Fruit fly (Drosophila melanogaster): Measurements from ENCODE around the gene CG2701.

The CG2701 gene

dm6 chrX:2757400-2757799 lies 37.3 kb upstream of the CG2701 start (continued):
- TF ChIP-seq HLH3B (GFP tag; IDR thresholded peaks at IDR 0.05) (peak; percentile 56), CG32532 (GFP tag; IDR thresholded peaks at IDR 0.05) (0 out of 2 replicates have a peak, but pooled peaks have one; percentile 12), Gsc (GFP tag; IDR thresholded peaks at IDR 0.05) (no peak), lab (GFP tag; optimal IDR thresholded peaks at IDR 0.05) (peak; percentile 35), Doc3 (GFP tag; IDR thresholded peaks at IDR 0.05; ENCODE audit: partially characterized antibody) (no peak), NK7.1 (GFP tag; optimal IDR thresholded peaks at IDR 0.05) (no peak), Tbp (GFP tag; optimal IDR thresholded peaks at IDR 0.05) (no peak), Bteb2 (GFP tag; optimal IDR thresholded peaks at IDR 0.05) (no peak), chif (GFP tag; optimal IDR thresholded peaks at IDR 0.05) (peak in 1 of 2 experiments; percentile 5), CG10321 (GFP tag; IDR thresholded peaks at IDR 0.05) (no peak), Atf-2 (GFP tag; optimal IDR thresholded peaks at IDR 0.05) (no peak), CG6689 (GFP tag; IDR thresholded peaks at IDR 0.05) (no peak), CG10147 (GFP tag; optimal IDR thresholded peaks at IDR 0.05) (no peak), CG7786 (GFP tag; optimal IDR thresholded peaks at IDR 0.05) (peak; percentile 1), GATAe (GFP tag; conservative IDR thresholded peaks at IDR 0.05) (no peak), CG15011 (GFP tag; optimal IDR thresholded peaks at IDR 0.05) (no peak), Dip2 (GFP tag; IDR thresholded peaks at IDR 0.05) (no peak), pfk (GFP tag; optimal IDR thresholded peaks at IDR 0.05) (no peak), lmd (GFP tag; IDR thresholded peaks at IDR 0.05) (no peak), CG1832 (GFP tag; optimal IDR thresholded peaks at IDR 0.05) (no peak), Chrac-16 (GFP tag; optimal IDR thresholded peaks at IDR 0.05) (no peak), CG10267 (tag; optimal IDR thresholded peaks at IDR 0.05) (peak; percentile 9), NFAT (GFP tag; IDR thresholded peaks at IDR 0.05) (no peak), CG18619 (GFP tag; optimal IDR thresholded peaks at IDR 0.05) (no peak), C15 (GFP tag; IDR thresholded peaks at IDR 0.05) (no peak), oc (tag; optimal IDR thresholded peaks at IDR 0.05) (peak; percentile 14), Sox100B (GFP tag; optimal IDR thresholded peaks at IDR 0.05) (peak; percentile 1), her (GFP tag; optimal IDR thresholded peaks at IDR 0.05) (no peak), Max (GFP tag; optimal IDR thresholded peaks at IDR 0.05) (no peak), nerfin-2 (GFP tag; IDR thresholded peaks at IDR 0.05; ENCODE audit: partially characterized antibody) (no peak), CG2712 (tag; optimal IDR thresholded peaks at IDR 0.05) (peak; percentile 43), salm (tag; optimal IDR thresholded peaks at IDR 0.05) (no peak), ems (GFP tag; optimal IDR thresholded peaks at IDR 0.05) (no peak), tio (GFP tag; optimal IDR thresholded peaks at IDR 0.05) (no peak), sim (GFP tag; IDR thresholded peaks at IDR 0.05) (no peak), usp (GFP tag; optimal IDR thresholded peaks at IDR 0.05) (no peak), hbn (GFP tag; IDR thresholded peaks at IDR 0.05; ENCODE audit: partially characterized antibody) (no peak), CG31388 (GFP tag; optimal IDR thresholded peaks at IDR 0.05) (no peak), CG8478 (optimal IDR thresholded peaks at IDR 0.05) (no peak), CG17361 (GFP tag; IDR thresholded peaks at IDR 0.05) (0 out of 3 replicates have a peak, but pooled peaks have one; percentile 13), E2f2 (GFP tag; IDR thresholded peaks at IDR 0.05) (no peak), ftz-f1 (GFP tag; optimal IDR thresholded peaks at IDR 0.05) (no peak), onecut (GFP tag; IDR thresholded peaks at IDR 0.05) (no peak), Side (GFP tag; optimal IDR thresholded peaks at IDR 0.05) (no peak), dpn (GFP tag; optimal IDR thresholded peaks at IDR 0.05) (peak in 1 of 2 experiments; percentile 6), ind (GFP tag; optimal IDR thresholded peaks at IDR 0.05) (peak; percentile 9), CG9817 (tag; optimal IDR thresholded peaks at IDR 0.05) (no peak), CG2875 (GFP tag; optimal IDR thresholded peaks at IDR 0.05) (no peak), CG16813 (GFP tag; IDR thresholded peaks at IDR 0.05; ENCODE audit: partially characterized antibody) (no peak), sob (GFP tag; IDR thresholded peaks at IDR 0.05) (0 out of 2 replicates have a peak, but pooled peaks have one; percentile 21), Ada2b (GFP tag; IDR thresholded peaks at IDR 0.05) (peak; percentile 29; the same call in 1 of the 2 replicates), CG30431 (GFP tag; optimal IDR thresholded peaks at IDR 0.05) (no peak), emc (GFP tag; optimal IDR thresholded peaks at IDR 0.05) (no peak)

Measured in whole organism, embryonic.